Worm (Caenorhabditis elegans) whole organism, mixed stage, embryonic: Measurements from ENCODE around the gene slc-5A12.

ENCODE experiments used
- M03D4.4 ChIP-seq: sonication (generic microtip); optimal IDR thresholded peaks from 2 replicates; lab custom pipeline; 2017; ENCODE audit warnings: mild to moderate bottlenecking, missing genetic modification characterization, missing compliant biosample characterization
- bed-3 ChIP-seq: fragments of 200-800 bp; sonication (Bioruptor generic); optimal IDR thresholded peaks from 3 replicates; lab custom pipeline; 2018; ENCODE audit warnings: mild to moderate bottlenecking, missing genetic modification characterization, moderate library complexity, missing compliant biosample characterization
- blmp-1 ChIP-seq: fragments of 150-350 bp; optimal IDR thresholded peaks from 2 replicates; lab custom pipeline; 2014; ENCODE audit warnings: missing biosample characterization, missing genetic modification characterization
- ces-1 ChIP-seq: fragments of 150-350 bp; optimal IDR thresholded peaks from 2 replicates; lab custom pipeline; 2014; ENCODE audit warnings: missing biosample characterization, missing genetic modification reagents, missing genetic modification characterization
- cnd-1 ChIP-seq: fragments of 200-800 bp; sonication (Bioruptor generic); optimal IDR thresholded peaks from 2 replicates; lab custom pipeline; 2018; ENCODE audit warnings: mild to moderate bottlenecking, missing genetic modification characterization, missing compliant biosample characterization
- drap-1 ChIP-seq: fragments of 200-800 bp; sonication (Bioruptor generic); optimal IDR thresholded peaks from 3 replicates; lab custom pipeline; 2018; ENCODE audit warnings: mild to moderate bottlenecking, missing genetic modification characterization, missing compliant biosample characterization
- elt-1 ChIP-seq: sonication (generic microtip); optimal IDR thresholded peaks from 2 replicates; lab custom pipeline; 2017; ENCODE audit warnings: missing genetic modification characterization, mild to moderate bottlenecking, missing compliant biosample characterization, antibody characterized with exemption, moderate library complexity, borderline replicate concordance; ENCODE audit not compliant: insufficient read depth
- elt-3 ChIP-seq: fragments of 150-350 bp; optimal IDR thresholded peaks from 2 replicates; lab custom pipeline; 2014; ENCODE audit warnings: missing biosample characterization, missing genetic modification characterization
- flh-1 ChIP-seq: fragments of 200-800 bp; sonication (Bioruptor generic); optimal IDR thresholded peaks from 2 replicates; lab custom pipeline; 2018; ENCODE audit warnings: mild to moderate bottlenecking, missing genetic modification characterization, moderate library complexity, missing compliant biosample characterization
- hlh-1 ChIP-seq: fragments of 150-350 bp; optimal IDR thresholded peaks from 2 replicates; lab custom pipeline; 2014; ENCODE audit warnings: missing biosample characterization, missing genetic modification reagents, missing genetic modification characterization
- lin-13 ChIP-seq: fragments of 150-350 bp; optimal IDR thresholded peaks from 2 replicates; lab custom pipeline; 2014; ENCODE audit warnings: missing biosample characterization, missing genetic modification characterization
- lin-32 ChIP-seq: fragments of 200-800 bp; sonication (Bioruptor generic); optimal IDR thresholded peaks from 2 replicates; lab custom pipeline; 2018; ENCODE audit warnings: mild to moderate bottlenecking, missing genetic modification characterization, missing compliant biosample characterization
- lsy-2 ChIP-seq: fragments of 150-350 bp; optimal IDR thresholded peaks from 2 replicates; lab custom pipeline; 2014; ENCODE audit warnings: missing biosample characterization, missing genetic modification characterization
- mab-5 ChIP-seq: fragments of 150-350 bp; optimal IDR thresholded peaks from 2 replicates; lab custom pipeline; 2014; ENCODE audit warnings: missing biosample characterization, missing genetic modification characterization
- mep-1 ChIP-seq: fragments of 150-350 bp; optimal IDR thresholded peaks from 2 replicates; lab custom pipeline; 2017; ENCODE audit warnings: missing biosample characterization, missing genetic modification reagents, missing genetic modification characterization, inconsistent platforms
- mls-2 ChIP-seq: sonication (generic microtip); optimal IDR thresholded peaks from 2 replicates; lab custom pipeline; 2016; ENCODE audit warnings: mild to moderate bottlenecking, missing genetic modification characterization, moderate library complexity, missing compliant biosample characterization
- nhr-12 ChIP-seq: fragments of 150-350 bp; optimal IDR thresholded peaks from 2 replicates; lab custom pipeline; 2014; ENCODE audit warnings: missing biosample characterization, missing genetic modification characterization
- nhr-2 ChIP-seq: fragments of 150-350 bp; optimal IDR thresholded peaks from 2 replicates; lab custom pipeline; 2014; ENCODE audit warnings: missing biosample characterization, missing genetic modification characterization
- nhr-237 ChIP-seq: fragments of 150-350 bp; optimal IDR thresholded peaks from 2 replicates; lab custom pipeline; 2014; ENCODE audit warnings: missing biosample characterization, missing genetic modification characterization
- nhr-76 ChIP-seq: sonication (generic microtip); optimal IDR thresholded peaks from 2 replicates; lab custom pipeline; 2017; ENCODE audit warnings: missing biosample characterization, missing genetic modification characterization
- pha-4 ChIP-seq: fragments of 150-350 bp; optimal IDR thresholded peaks from 2 replicates; lab custom pipeline; 2018; ENCODE audit warnings: missing biosample characterization, missing genetic modification reagents, missing genetic modification characterization
- snpc-4 ChIP-seq: fragments of 150-350 bp; optimal IDR thresholded peaks from 2 replicates; lab custom pipeline; 2014; ENCODE audit warnings: missing biosample characterization, missing genetic modification characterization
- sptf-1 ChIP-seq: sonication (generic microtip); optimal IDR thresholded peaks from 2 replicates; lab custom pipeline; 2017; ENCODE audit warnings: mild to moderate bottlenecking, missing genetic modification characterization, moderate library complexity, missing compliant biosample characterization
- tbx-8 ChIP-seq: fragments of 200-800 bp; sonication (Bioruptor generic); optimal IDR thresholded peaks from 2 replicates; lab custom pipeline; 2018; ENCODE audit warnings: mild to moderate bottlenecking, missing genetic modification characterization, moderate library complexity, missing compliant biosample characterization
- unc-39 ChIP-seq: fragments of 150-350 bp; optimal IDR thresholded peaks from 2 replicates; lab custom pipeline; 2014; ENCODE audit warnings: missing biosample characterization, missing genetic modification characterization
- unc-62 ChIP-seq: fragments of 150-350 bp; optimal IDR thresholded peaks from 2 replicates; lab custom pipeline; 2014; ENCODE audit warnings: missing biosample characterization, missing genetic modification reagents, missing genetic modification characterization
- zip-8 ChIP-seq: fragments of 150-350 bp; optimal IDR thresholded peaks from 2 replicates; lab custom pipeline; 2014; ENCODE audit warnings: missing biosample characterization, missing genetic modification characterization
- ztf-11 ChIP-seq: fragments of 150-350 bp; optimal IDR thresholded peaks from 2 replicates; lab custom pipeline; 2014; ENCODE audit warnings: missing biosample characterization, missing genetic modification characterization

slc-5A12 gene

ce11 chrIV:11914837-11915737 is 22.1 kb upstream of the slc-5A12 start, which contains the start of gene fat-6:
fat-6 (minus strand) TSS chrIV:11915687.
- TF ChIP-seq lin-32 (GFP tag; lab: Kevin White, UChicago) (no peak), ces-1 (GFP tag; lab: Kevin White, UChicago) (no peak), drap-1 (GFP tag; lab: Kevin White, UChicago) (no peak), zip-8 (no peak), nhr-76 (no peak), unc-62 (GFP tag; lab: Kevin White, UChicago) (no peak), mep-1 (no peak), nhr-237 (no peak), elt-3 (tag; lab: Kevin White, UChicago) (no peak), snpc-4 (tag; lab: Kevin White, UChicago) (no peak), pha-4 (tag; lab: Kevin White, UChicago) (no peak), mab-5 (tag; lab: Kevin White, UChicago) (no peak), nhr-12 (tag; lab: Kevin White, UChicago) (no peak)

- TF ChIP-seq nhr-12 (tag; lab: Kevin White, UChicago): no peak
- TF ChIP-seq lin-32 (GFP tag; lab: Kevin White, UChicago): no peak
- TF ChIP-seq nhr-76: no peak
- TF ChIP-seq snpc-4 (tag; lab: Kevin White, UChicago): no peak
- no peak for TF ChIP-seq cnd-1 (tag; lab: Kevin White, UChicago)
- no peak for TF ChIP-seq tbx-8
- TF ChIP-seq sptf-1 (tag; lab: Kevin White, UChicago): no peak
- no peak for TF ChIP-seq mls-2 (tag; lab: Kevin White, UChicago)
- TF ChIP-seq unc-62 (GFP tag; lab: Kevin White, UChicago): no peak
- TF ChIP-seq nhr-237: no peak
- TF ChIP-seq lin-13 (tag; lab: Kevin White, UChicago): no peak
- TF ChIP-seq zip-8: no peak
- TF ChIP-seq hlh-1 (tag; lab: Kevin White, UChicago): no peak
- TF ChIP-seq elt-1 (tag; lab: Kevin White, UChicago): no peak
These were observed 21.3 kb upstream of the slc-5A12 start, which contains the start of gene ZK822.9 for ce11 chrIV:11915768-11916453. ZK822.9 (plus strand) TSS chrIV:11915947.

ce11 chrIV:11916907-11917306 is 20.3 kb upstream of the slc-5A12 start, which contains the start of gene ZK822.10:
ZK822.10 (plus strand) TSS chrIV:11917137.
- TF ChIP-seq ztf-11 (tag; lab: Kevin White, UChicago) (no peak), sptf-1 (tag; lab: Kevin White, UChicago) (no peak), tbx-8 (no peak)

- TF ChIP-seq elt-1 (tag; lab: Kevin White, UChicago) (no peak), snpc-4 (tag; lab: Kevin White, UChicago) (no peak), bed-3 (no peak), nhr-76 (no peak), lsy-2 (tag; lab: Kevin White, UChicago) (no peak), unc-39 (no peak), M03D4.4 (tag; lab: Kevin White, UChicago) (no peak), pha-4 (tag; lab: Kevin White, UChicago) (no peak), mep-1 (no peak), cnd-1 (tag; lab: Kevin White, UChicago) (no peak), blmp-1 (tag; lab: Kevin White, UChicago) (no peak)
These were observed 19.3 kb upstream of the slc-5A12 start for ce11 chrIV:11917886-11918285.

ce11 chrIV:11919067-11919466 is 18.2 kb upstream of the slc-5A12 start:
- TF ChIP-seq cnd-1 (tag; lab: Kevin White, UChicago) (no peak), sptf-1 (tag; lab: Kevin White, UChicago) (no peak), mab-5 (tag; lab: Kevin White, UChicago) (no peak), flh-1 (GFP tag; lab: Kevin White, UChicago) (no peak), nhr-2 (tag; lab: Kevin White, UChicago) (no peak), lin-32 (GFP tag; lab: Kevin White, UChicago) (no peak), pha-4 (tag; lab: Kevin White, UChicago) (no peak), M03D4.4 (tag; lab: Kevin White, UChicago) (no peak), bed-3 (no peak)
